Worm (Caenorhabditis elegans): ENCODE data around the gene F40A3.6.

The F40A3.6 gene

DNA sequence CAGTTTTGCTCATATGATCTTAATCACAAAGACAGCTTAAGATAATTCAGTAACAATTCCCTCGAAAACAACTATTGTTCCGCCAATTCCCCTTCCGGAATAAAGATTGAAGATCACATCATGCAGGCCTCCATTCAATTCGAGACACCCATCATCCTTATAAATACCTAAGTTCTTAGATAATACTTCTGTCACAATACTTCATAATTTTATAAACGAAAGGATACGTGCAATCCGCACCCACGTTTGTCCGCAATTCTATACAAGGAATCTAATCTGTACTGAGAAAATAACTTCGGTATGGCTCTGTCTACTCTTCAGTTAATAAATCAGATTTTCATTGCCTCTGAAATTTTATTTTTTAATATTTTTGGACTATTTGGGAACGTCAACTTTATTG is 35.0 kb upstream of the F40A3.6 start, which contains the start of gene srsx-5:
TSS of gene srsx-5 (plus strand) at position 301 of the 400 bp plus-strand sequence.
- TF ChIP-seq efl-3 (GFP tag; optimal IDR thresholded peaks at IDR 0.05) (no peak), dsc-1 (tag; optimal IDR thresholded peaks at IDR 0.05) (peak; percentile 68), mab-9 (GFP tag; IDR thresholded peaks at IDR 0.05) (no peak)

DNA sequence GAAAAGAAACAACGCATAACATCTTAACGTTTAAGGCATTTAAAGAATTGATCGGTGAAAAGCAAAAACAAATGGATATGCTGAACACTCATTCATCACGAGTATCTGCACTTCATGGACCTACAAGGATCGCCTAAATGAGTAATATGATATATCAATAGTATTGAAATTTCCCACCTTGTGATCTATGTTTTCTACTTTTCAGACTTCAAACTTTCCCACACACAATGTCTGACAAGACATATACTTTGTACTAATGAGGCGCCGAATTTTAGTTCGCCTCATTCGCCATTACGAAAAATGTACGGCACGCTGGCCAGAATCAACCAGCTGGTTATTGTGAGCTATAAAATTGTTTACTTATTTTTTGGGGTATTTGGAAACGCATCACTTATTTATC is 33.1 kb upstream of the F40A3.6 start, which contains the start of gene srsx-6:
TSS of gene srsx-6 (plus strand) at position 301 of the 400 bp plus-strand sequence.
- TF ChIP-seq ztf-4 (tag; optimal IDR thresholded peaks at IDR 0.05) (no peak), lin-15B (tag; optimal IDR thresholded peaks at IDR 0.05) (no peak), elt-2 (tag; optimal IDR thresholded peaks at IDR 0.05) (no peak), unc-86 (tag; optimal IDR thresholded peaks at IDR 0.05) (no peak), jun-1 (tag; optimal IDR thresholded peaks at IDR 0.05) (no peak), Y116A8C.19 (tag; optimal IDR thresholded peaks at IDR 0.05; ENCODE audit: borderline replicate concordance) (no peak), snu-23 (GFP tag; optimal IDR thresholded peaks at IDR 0.05) (no peak), unc-62 (GFP tag; optimal IDR thresholded peaks at IDR 0.05) (no peak), lin-39 (tag; optimal IDR thresholded peaks at IDR 0.05) (no peak), C16A3.4 (tag; optimal IDR thresholded peaks at IDR 0.05) (no peak), lin-35 (GFP tag; optimal IDR thresholded peaks at IDR 0.05) (no peak)

DNA sequence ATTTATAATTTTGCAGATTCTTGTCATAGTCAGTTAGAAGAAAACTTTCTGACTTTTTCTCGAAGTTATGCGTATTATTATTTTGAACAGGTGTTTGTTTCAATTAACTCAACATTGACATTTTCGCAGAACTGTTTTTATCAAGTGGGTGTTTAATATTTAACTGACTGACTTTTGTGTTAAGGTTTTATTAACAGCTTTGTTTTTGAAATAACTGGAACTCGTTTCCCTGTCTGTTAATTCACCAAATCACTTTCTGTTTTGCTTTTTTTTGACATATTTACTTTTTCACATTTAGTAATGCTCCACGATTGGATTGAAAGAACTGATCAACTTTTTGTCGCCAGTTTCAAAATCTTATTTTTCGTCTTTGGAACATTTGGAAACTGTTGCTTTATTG is 31.8 kb upstream of the F40A3.6 start, which contains the start of gene srsx-7:
TSS of gene srsx-7 (plus strand) at position 301 of the 400 bp plus-strand sequence.
- TF ChIP-seq pqm-1 (tag; optimal IDR thresholded peaks at IDR 0.05), result no peak

DNA sequence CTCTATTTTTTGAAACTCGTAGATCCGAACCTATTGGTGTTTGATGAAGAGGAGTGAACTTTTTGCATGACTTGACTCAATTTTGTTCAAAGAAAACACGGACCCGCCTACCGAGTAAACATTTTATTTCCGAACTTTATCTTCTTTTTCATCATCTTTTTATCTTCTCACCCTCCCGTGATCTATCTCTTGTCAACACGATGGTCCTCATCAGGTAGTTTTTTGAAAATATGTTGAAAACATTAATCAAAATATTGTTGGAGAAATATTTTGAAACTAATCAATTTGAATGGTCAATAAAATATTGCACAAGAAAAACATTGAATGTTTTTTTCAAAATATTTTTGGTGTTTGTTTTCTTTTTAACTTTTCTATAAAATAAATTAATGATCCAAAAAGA is 14.8 kb upstream of the F40A3.6 start:
- no peak for TF ChIP-seq C16A3.4 (tag; optimal IDR thresholded peaks at IDR 0.05)
- no peak for TF ChIP-seq rnt-1 (tag; optimal IDR thresholded peaks at IDR 0.05)
- TF ChIP-seq elt-2 (tag; optimal IDR thresholded peaks at IDR 0.05), result no peak
- TF ChIP-seq tlp-1 (tag; optimal IDR thresholded peaks at IDR 0.05), result no peak
- TF ChIP-seq skn-1 (tag; optimal IDR thresholded peaks at IDR 0.05), result no peak
- TF ChIP-seq alr-1 (tag; optimal IDR thresholded peaks at IDR 0.05; ENCODE audit: borderline replicate concordance), result no peak
- no peak for TF ChIP-seq unc-98 (GFP tag; IDR thresholded peaks at IDR 0.05)
- no peak for TF ChIP-seq nhr-47 (tag; optimal IDR thresholded peaks at IDR 0.05)
- TF ChIP-seq F16B12.6 (tag; optimal IDR thresholded peaks at IDR 0.05), result no peak
- TF ChIP-seq ama-1 (optimal IDR thresholded peaks at IDR 0.05), result no peak
- TF ChIP-seq fos-1 (tag; optimal IDR thresholded peaks at IDR 0.05), result no peak
- no peak for TF ChIP-seq sup-37 (GFP tag; optimal IDR thresholded peaks at IDR 0.05)
- TF ChIP-seq ceh-82 (tag; optimal IDR thresholded peaks at IDR 0.05), result no peak
- TF ChIP-seq swsn-7 (tag; optimal IDR thresholded peaks at IDR 0.05), result no peak
- TF ChIP-seq sox-4 (tag; optimal IDR thresholded peaks at IDR 0.05), result no peak
- no peak for TF ChIP-seq hpl-2 (GFP tag; optimal IDR thresholded peaks at IDR 0.05)

DNA sequence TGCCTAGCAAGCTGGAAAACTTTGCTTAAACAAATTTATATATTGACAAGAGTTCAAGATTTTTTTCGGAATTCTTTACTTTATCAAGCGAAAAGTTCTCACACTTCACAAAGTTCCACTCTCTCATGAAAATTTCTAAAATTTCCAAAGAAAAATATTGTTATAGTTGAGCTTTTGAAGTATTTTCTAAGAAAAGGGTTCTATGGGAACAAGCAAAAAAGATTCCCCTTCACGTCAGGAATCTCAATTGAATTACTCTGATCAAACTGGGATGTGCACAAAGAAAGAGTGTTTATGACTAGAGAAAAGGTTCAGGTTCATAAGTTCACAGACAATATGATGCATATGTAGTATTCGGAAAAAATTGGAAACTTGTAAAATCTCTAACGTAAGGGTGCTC is 10.7 kb upstream of the F40A3.6 start:
- no peak for TF ChIP-seq nhr-47 (tag; optimal IDR thresholded peaks at IDR 0.05)
- TF ChIP-seq zag-1 (tag; optimal IDR thresholded peaks at IDR 0.05), result no peak

DNA sequence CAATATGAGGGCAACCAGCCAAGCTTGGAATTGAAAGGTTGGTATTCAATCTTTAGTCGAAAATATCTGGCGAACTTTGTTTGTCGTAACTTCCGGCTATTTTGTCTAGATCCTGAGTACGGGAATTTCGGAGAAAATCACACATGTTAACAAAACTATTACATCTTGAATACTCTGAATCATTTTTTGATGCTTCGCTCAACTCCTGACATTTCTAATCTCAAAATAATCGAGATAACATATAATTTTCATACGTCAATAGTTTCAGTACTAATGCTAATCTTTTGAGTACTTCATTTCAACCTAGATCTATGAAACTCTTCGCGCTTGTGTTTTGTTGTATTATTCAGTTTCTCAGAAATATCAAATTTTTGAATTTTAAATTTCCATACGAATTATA is 7.6 kb upstream of the F40A3.6 start:
- TF ChIP-seq nhr-11 (tag; optimal IDR thresholded peaks at IDR 0.05) (peak; percentile 25), fkh-8 (tag; optimal IDR thresholded peaks at IDR 0.05) (peak; percentile 78), dsc-1 (tag; optimal IDR thresholded peaks at IDR 0.05) (peak; percentile 43), sox-4 (tag; optimal IDR thresholded peaks at IDR 0.05) (peak; percentile 47), nhr-47 (tag; optimal IDR thresholded peaks at IDR 0.05) (peak; percentile 9), hlh-17 (GFP tag; optimal IDR thresholded peaks at IDR 0.05; ENCODE audit: borderline replicate concordance) (no peak), aha-1 (tag; optimal IDR thresholded peaks at IDR 0.05) (no peak), fkh-10 (GFP tag; optimal IDR thresholded peaks at IDR 0.05) (no peak), egl-13 (tag; optimal IDR thresholded peaks at IDR 0.05) (no peak), nhr-71 (tag; optimal IDR thresholded peaks at IDR 0.05) (peak; percentile 63)
